Fruit fly (Drosophila melanogaster) whole organism, wandering third instar larva: ENCODE results near the gene Tnpo.

Experiments
- Dfd ChIP-seq: fragments of >200 bp; optimal IDR thresholded peaks from 2 replicates; lab custom pipeline; 2017; ENCODE audit warnings: missing biosample characterization, missing genetic modification characterization
- GATAd ChIP-seq: sonication (Bioruptor generic); optimal IDR thresholded peaks from 2 replicates; lab custom pipeline; 2016; ENCODE audit warnings: missing biosample characterization, missing genetic modification characterization
- Vsx2 ChIP-seq: fragments of 200-300, 225-300 bp; sonication (Bioruptor generic); optimal IDR thresholded peaks from 2 replicates; lab custom pipeline; 2018; ENCODE audit warnings: missing biosample characterization, missing genetic modification characterization; ENCODE audit not compliant: partially characterized antibody
- jim ChIP-seq: fragments of 175-275, 200-325 bp; sonication (Bioruptor generic); optimal IDR thresholded peaks from 2 replicates; lab custom pipeline; 2016; ENCODE audit warnings: missing biosample characterization, mild to moderate bottlenecking, missing genetic modification characterization
- lola ChIP-seq: fragments of >200 bp; optimal IDR thresholded peaks from 2 replicates; lab custom pipeline; 2017; ENCODE audit warnings: missing biosample characterization, missing genetic modification characterization
- pan ChIP-seq: fragments of >200 bp; optimal IDR thresholded peaks from 2 replicates; lab custom pipeline; 2017
- rgr ChIP-seq: fragments of 200-800 bp; sonication (Bioruptor generic); optimal IDR thresholded peaks from 3 replicates; lab custom pipeline; 2016; ENCODE audit warnings: missing biosample characterization, mild to moderate bottlenecking, missing genetic modification characterization
- sv ChIP-seq: fragments of 200-800 bp; sonication (Bioruptor generic); optimal IDR thresholded peaks from 3 replicates; lab custom pipeline; 2016; ENCODE audit warnings: missing biosample characterization, missing genetic modification characterization
- tai ChIP-seq: sonication (Bioruptor generic); optimal IDR thresholded peaks from 2 replicates; lab custom pipeline; 2016; ENCODE audit warnings: missing biosample characterization, missing genetic modification characterization

dm6 chr3L:6245646-6246045 is 52.4 kb downstream of the Tnpo start, which contains the start of gene Mdr65:
- TF ChIP-seq GATAd (GFP tag; lab: Kevin White, UChicago) (no peak), jim (GFP tag; lab: Kevin White, UChicago) (no peak), pan (lab: Kevin White, UChicago) (no peak), tai (GFP tag; lab: Kevin White, UChicago) (no peak), rgr (GFP tag; lab: Kevin White, UChicago) (no peak), Vsx2 (no peak), Dfd (GFP tag; lab: Kevin White, UChicago) (no peak), sv (GFP tag; lab: Kevin White, UChicago) (no peak), lola (GFP tag; lab: Kevin White, UChicago) (no peak)
